Worm (Caenorhabditis elegans) whole organism, late embryonic: ENCODE measurements around the gene ptrg-1.

Source experiments
- ceh-14 ChIP-seq: sonication (generic microtip); optimal IDR thresholded peaks from 2 replicates; lab custom pipeline; 2016; ENCODE audit warnings: missing genotype, missing genetic modification characterization, missing compliant biosample characterization
- elt-2 ChIP-seq: sonication (generic microtip); optimal IDR thresholded peaks from 2 replicates; lab custom pipeline; 2016; ENCODE audit warnings: missing genetic modification reagents, missing genetic modification characterization, missing compliant biosample characterization

ce11 chrIV:10180133-10180749, 14.0 kb downstream of the ptrg-1 start, which contains the start of gene gta-1:
- TF ChIP-seq ceh-14 (tag; lab: Kevin White, UChicago) = no peak
- no peak for TF ChIP-seq elt-2 (tag; lab: Kevin White, UChicago)
